Worm (Caenorhabditis elegans): Measurements from ENCODE around the gene Y11D7A.3.
"Not testable (repeated sequence)": the region's sequence is repeated elsewhere in the genome, so short reads cannot be mapped to it uniquely, and the experiment has no call there.

Y11D7A.3 gene

ce11 chrIV:9268916-9269315 is 36.0 kb downstream of the Y11D7A.3 start:
- TF ChIP-seq nhr-129 (tag; optimal IDR thresholded peaks at IDR 0.05): no peak
- no peak for TF ChIP-seq unc-39 (tag; optimal IDR thresholded peaks at IDR 0.05)
- TF ChIP-seq aly-2 (tag; optimal IDR thresholded peaks at IDR 0.05): no peak
- TF ChIP-seq blmp-1 (tag; optimal IDR thresholded peaks at IDR 0.05; ENCODE audit: insufficient read depth): no peak
- TF ChIP-seq nhr-21 (tag; optimal IDR thresholded peaks at IDR 0.05): no peak
- TF ChIP-seq skn-1 (tag; optimal IDR thresholded peaks at IDR 0.05): no peak
- TF ChIP-seq lin-11 (tag; optimal IDR thresholded peaks at IDR 0.05): no peak
- TF ChIP-seq nhr-237 (tag; optimal IDR thresholded peaks at IDR 0.05): no peak
- TF ChIP-seq nhr-23 (tag; optimal IDR thresholded peaks at IDR 0.05): no peak
- no peak for TF ChIP-seq egl-27 (tag; optimal IDR thresholded peaks at IDR 0.05)
- no peak for TF ChIP-seq R02D3.7 (tag; optimal IDR thresholded peaks at IDR 0.05)
- TF ChIP-seq C34F6.9 (tag; optimal IDR thresholded peaks at IDR 0.05): no peak
- TF ChIP-seq lin-13 (GFP tag; optimal IDR thresholded peaks at IDR 0.05): no peak
- TF ChIP-seq dmd-4 (tag; optimal IDR thresholded peaks at IDR 0.05): no peak
- TF ChIP-seq ztf-1 (GFP tag; conservative IDR thresholded peaks at IDR 0.05): no peak

DNA sequence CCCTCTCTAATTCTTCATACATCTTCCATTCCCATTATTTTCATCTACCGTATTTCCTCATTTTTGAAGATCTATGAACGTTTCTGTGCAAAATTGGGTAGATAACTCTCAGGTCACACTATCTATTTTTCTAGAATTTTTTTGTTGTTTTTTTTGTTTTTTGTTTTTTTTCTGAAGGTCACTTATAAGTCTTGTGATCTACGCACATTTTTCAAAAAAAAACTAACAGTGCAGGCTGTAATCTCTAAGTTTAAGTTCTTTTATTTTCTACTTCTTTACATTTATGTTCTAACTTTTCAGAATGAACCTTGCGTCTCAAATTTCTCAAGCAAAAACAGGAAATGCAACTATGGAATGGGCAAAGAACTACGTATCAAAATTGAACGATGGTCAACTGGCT is 36.9 kb downstream of the Y11D7A.3 start, which contains the start of gene flh-3:
flh-3 (plus strand) TSS at position 301 of the 400 bp plus-strand sequence.
- no peak for TF ChIP-seq sma-9 (GFP tag; optimal IDR thresholded peaks at IDR 0.05)
- TF ChIP-seq sma-9 (tag; optimal IDR thresholded peaks at IDR 0.05): no peak
- no peak for TF ChIP-seq fos-1 (tag; optimal IDR thresholded peaks at IDR 0.05)
- TF ChIP-seq crh-2 (tag; optimal IDR thresholded peaks at IDR 0.05): no peak

ce11 chrIV:9274008-9274529 is 41.2 kb downstream of the Y11D7A.3 start, which contains the start of gene nmy-3:
nmy-3 (plus strand) TSS chrIV:9274479.
- TF ChIP-seq nhr-6 (tag; optimal IDR thresholded peaks at IDR 0.05) (no peak), ztf-11 (tag; optimal IDR thresholded peaks at IDR 0.05) (no peak), crh-2 (tag; optimal IDR thresholded peaks at IDR 0.05) (no peak)

- not testable (repeated sequence) for TF ChIP-seq nhr-12, nhr-11, mab-5 (tag; optimal IDR thresholded peaks at IDR 0.05)
Measured at ce11 chrIV:9286305-9286704, 53.4 kb downstream of the Y11D7A.3 start, which contains the start of gene nhr-267. nhr-267 (minus strand) TSS chrIV:9286405.

- TF ChIP-seq nhr-11 (tag; optimal IDR thresholded peaks at IDR 0.05) (no peak), gmeb-1 (tag; optimal IDR thresholded peaks at IDR 0.05) (no peak), elt-1 (tag; optimal IDR thresholded peaks at IDR 0.05) (peak; percentile 73), nhr-10 (tag; optimal IDR thresholded peaks at IDR 0.05) (no peak), lin-11 (tag; optimal IDR thresholded peaks at IDR 0.05) (no peak)
Measured at ce11 chrIV:9289635-9290034, 56.7 kb downstream of the Y11D7A.3 start.

Measured in whole organism, L2 larva.